Fruit fly (Drosophila melanogaster) whole organism, embryonic: Measurements from ENCODE around the gene CG9733.

ENCODE experiments used
- Bgb ChIP-seq: fragments of 200-800 bp; sonication (Bioruptor generic); IDR thresholded peaks from 2 replicates; pipeline ENCODE4 v1.3.6; 2022; ENCODE audit warnings: missing biosample characterization, missing genetic modification characterization; ENCODE audit not compliant: partially characterized antibody
- CG10267 ChIP-seq: fragments of 200-800 bp; sonication (Bioruptor generic); optimal IDR thresholded peaks from 2 replicates; lab custom pipeline; 2018; ENCODE audit warnings: missing biosample characterization, mild to moderate bottlenecking, missing genetic modification characterization, moderate library complexity
- CG10274 ChIP-seq: fragments of 200-800 bp; sonication (Bioruptor generic); optimal IDR thresholded peaks from 3 replicates; lab custom pipeline; 2017; ENCODE audit warnings: missing biosample characterization, mild to moderate bottlenecking, missing genetic modification characterization
- CG10366 ChIP-seq: fragments of 200-800 bp; sonication (Bioruptor generic); IDR thresholded peaks from 2 replicates; pipeline ENCODE4 v1.3.6; 2022; ENCODE audit warnings: missing biosample characterization, missing genetic modification characterization
- CG10543 ChIP-seq: fragments of 200-800 bp; sonication (Bioruptor generic); optimal IDR thresholded peaks from 3 replicates; lab custom pipeline; 2017; ENCODE audit warnings: missing biosample characterization, mild to moderate bottlenecking, missing genetic modification characterization, moderate library complexity
- CG10565 ChIP-seq: fragments of 200-800 bp; sonication (Bioruptor generic); optimal IDR thresholded peaks from 3 replicates; lab custom pipeline; 2016; ENCODE audit warnings: missing biosample characterization, mild to moderate bottlenecking, missing genetic modification characterization
- CG11695 ChIP-seq: fragments of 200-800 bp; sonication (Bioruptor generic); IDR thresholded peaks from 3 replicates; pipeline ENCODE4 v1.3.6; 2022; ENCODE audit warnings: missing biosample characterization, missing genetic modification characterization
- CG12071 ChIP-seq: fragments of 200-800 bp; sonication (Bioruptor generic); optimal IDR thresholded peaks from 3 replicates; lab custom pipeline; 2018; ENCODE audit warnings: missing biosample characterization, mild to moderate bottlenecking, missing genetic modification characterization
- CG12155 ChIP-seq: fragments of 200-800 bp; sonication (Bioruptor generic); optimal IDR thresholded peaks from 3 replicates; lab custom pipeline; 2016; ENCODE audit warnings: missing biosample characterization, missing genetic modification characterization
- CG12659 ChIP-seq: fragments of 200-800 bp; sonication (Bioruptor generic); optimal IDR thresholded peaks from 3 replicates; lab custom pipeline; 2017; ENCODE audit warnings: mild to moderate bottlenecking, missing biosample characterization, missing genetic modification reagents, missing genetic modification characterization
- CG13775 ChIP-seq: fragments of 200-800 bp; sonication (Bioruptor generic); optimal IDR thresholded peaks from 3 replicates; lab custom pipeline; 2017; ENCODE audit warnings: missing biosample characterization, mild to moderate bottlenecking, missing genetic modification characterization
- CG14050 ChIP-seq: fragments of 200-800 bp; sonication (Bioruptor generic); IDR thresholded peaks from 3 replicates; pipeline ENCODE4 v1.3.6; 2022; ENCODE audit warnings: missing biosample characterization, missing genetic modification characterization
- CG14860 ChIP-seq: fragments of 200-800 bp; sonication (Bioruptor generic); IDR thresholded peaks from 3 replicates; pipeline ENCODE4 v1.3.6; 2022; ENCODE audit warnings: missing biosample characterization, missing genetic modification characterization; ENCODE audit not compliant: partially characterized antibody
- CG1647 ChIP-seq: fragments of 200-800 bp; sonication (Bioruptor generic); optimal IDR thresholded peaks from 3 replicates; lab custom pipeline; 2016; ENCODE audit warnings: missing biosample characterization, missing genetic modification characterization
- CG16779 ChIP-seq: fragments of 200-800 bp; sonication (Bioruptor generic); IDR thresholded peaks from 2 replicates; pipeline ENCODE4 v1.3.6; 2022; ENCODE audit warnings: missing biosample characterization, missing genetic modification characterization
- CG1832 ChIP-seq: fragments of 200-800 bp; sonication (Bioruptor generic); optimal IDR thresholded peaks from 2 replicates; lab custom pipeline; 2017; ENCODE audit warnings: missing biosample characterization, mild to moderate bottlenecking, missing genetic modification characterization, inconsistent platforms
- CG32767 ChIP-seq: fragments of 200-800 bp; sonication (Bioruptor generic); IDR thresholded peaks from 2 replicates; pipeline ENCODE4 v1.3.6; 2022; ENCODE audit warnings: missing biosample characterization, missing genetic modification characterization
- CG5180 ChIP-seq: fragments of 200-800 bp; sonication (Bioruptor generic); optimal IDR thresholded peaks from 3 replicates; lab custom pipeline; 2017; ENCODE audit warnings: missing biosample characterization, missing genetic modification characterization, mild to moderate bottlenecking, moderate library complexity, missing genetic modification reagents
- CG6791 ChIP-seq: fragments of 200-800 bp; sonication (Bioruptor generic); IDR thresholded peaks from 3 replicates; pipeline ENCODE4 v1.3.6; 2022; ENCODE audit warnings: missing biosample characterization, missing genetic modification characterization; ENCODE audit not compliant: partially characterized antibody
- CG7839 ChIP-seq: fragments of 200-800 bp; sonication (Bioruptor generic); optimal IDR thresholded peaks from 3 replicates; lab custom pipeline; 2018; ENCODE audit warnings: missing biosample characterization, mild to moderate bottlenecking, missing genetic modification characterization, moderate library complexity
- CG7987 ChIP-seq: fragments of 200-800 bp; sonication (Bioruptor generic); optimal IDR thresholded peaks from 2 replicates; lab custom pipeline; 2018; ENCODE audit warnings: missing biosample characterization, mild to moderate bottlenecking, missing genetic modification characterization, moderate library complexity
- CG8478 ChIP-seq: fragments of >200 bp; optimal IDR thresholded peaks from 2 replicates; lab custom pipeline; 2018
- CG8944 ChIP-seq: fragments of 200-800 bp; sonication (Bioruptor generic); optimal IDR thresholded peaks from 3 replicates; lab custom pipeline; 2016; ENCODE audit warnings: missing biosample characterization, missing genetic modification characterization
- CTCF ChIP-seq: fragments of 200-800 bp; sonication (Bioruptor generic); optimal IDR thresholded peaks from 2 replicates; lab custom pipeline; 2017; ENCODE audit warnings: missing biosample characterization, mild to moderate bottlenecking, missing genetic modification characterization, moderate library complexity
- Dip2 ChIP-seq: fragments of 200-800 bp; sonication (Bioruptor generic); IDR thresholded peaks from 2 replicates; pipeline ENCODE4 v1.3.6; 2022; ENCODE audit warnings: missing biosample characterization, missing genetic modification characterization
- Fer3 ChIP-seq: fragments of 200-800 bp; sonication (Bioruptor generic); optimal IDR thresholded peaks from 2 replicates; lab custom pipeline; 2018; ENCODE audit warnings: missing biosample characterization, mild to moderate bottlenecking, missing genetic modification characterization, moderate library complexity
- HLH3B ChIP-seq: fragments of 200-800 bp; sonication (Bioruptor generic); IDR thresholded peaks from 2 replicates; pipeline ENCODE4 v1.3.6; 2022; ENCODE audit warnings: missing biosample characterization, missing genetic modification characterization
- Hr3 ChIP-seq: fragments of 200-800 bp; sonication (Bioruptor generic); optimal IDR thresholded peaks from 3 replicates; lab custom pipeline; 2016; ENCODE audit warnings: missing biosample characterization, missing genetic modification characterization
- Lhr ChIP-seq: fragments of 200-800 bp; sonication (Bioruptor generic); optimal IDR thresholded peaks from 3 replicates; lab custom pipeline; 2017; ENCODE audit warnings: mild to moderate bottlenecking, missing biosample characterization, missing genetic modification reagents, missing genetic modification characterization
- Meics ChIP-seq: fragments of 200-800 bp; sonication (Bioruptor generic); optimal IDR thresholded peaks from 2 replicates; lab custom pipeline; 2017; ENCODE audit warnings: missing biosample characterization, mild to moderate bottlenecking, missing genetic modification characterization
- Mes4 ChIP-seq: fragments of 200-800 bp; sonication (Bioruptor generic); optimal IDR thresholded peaks from 2 replicates; lab custom pipeline; 2016; ENCODE audit warnings: missing biosample characterization, missing genetic modification characterization
- Sry-β ChIP-seq: fragments of 200-800 bp; sonication (Bioruptor generic); optimal IDR thresholded peaks from 2 replicates; lab custom pipeline; 2018; ENCODE audit warnings: missing biosample characterization, mild to moderate bottlenecking, missing genetic modification characterization, moderate library complexity
- Usf ChIP-seq: fragments of 200-800 bp; sonication (Bioruptor generic); optimal IDR thresholded peaks from 2 replicates; lab custom pipeline; 2017; ENCODE audit warnings: missing genotype, missing biosample characterization, missing genetic modification characterization
- Xbp1 ChIP-seq: fragments of 200-800 bp; sonication (Bioruptor generic); optimal IDR thresholded peaks from 3 replicates; lab custom pipeline; 2016; ENCODE audit warnings: missing biosample characterization, mild to moderate bottlenecking, missing genetic modification characterization
- al ChIP-seq: fragments of 200-800 bp; sonication (Bioruptor generic); IDR thresholded peaks from 2 replicates; pipeline ENCODE4 v1.3.6; 2022; ENCODE audit warnings: missing biosample characterization, missing genetic modification characterization
- amos ChIP-seq: fragments of 200-800 bp; sonication (Bioruptor generic); IDR thresholded peaks from 2 replicates; pipeline ENCODE4 v1.3.6; 2022; ENCODE audit warnings: missing biosample characterization, missing genetic modification characterization; ENCODE audit not compliant: partially characterized antibody
- ash1 ChIP-seq: fragments of 200-800 bp; sonication (Bioruptor generic); optimal IDR thresholded peaks from 2 replicates; lab custom pipeline; 2018; ENCODE audit warnings: missing biosample characterization, mild to moderate bottlenecking, missing genetic modification characterization
- da ChIP-seq: fragments of 200-800 bp; sonication (Bioruptor generic); optimal IDR thresholded peaks from 2 replicates; lab custom pipeline; 2016; ENCODE audit warnings: missing biosample characterization, missing genetic modification characterization
- disco-r ChIP-seq: fragments of 200-800 bp; sonication (Bioruptor generic); optimal IDR thresholded peaks from 2 replicates; lab custom pipeline; 2016; ENCODE audit warnings: missing biosample characterization, missing genetic modification characterization
- dpn ChIP-seq, 2 experiments: fragments of 200-800 bp; sonication (Bioruptor generic); optimal IDR thresholded peaks; 3 replicates each; lab custom pipeline; 2016; ENCODE audit warnings: missing biosample characterization in 2 of 2, missing genetic modification characterization in 2 of 2
- emc ChIP-seq: fragments of 200-800 bp; sonication (Bioruptor generic); optimal IDR thresholded peaks from 2 replicates; lab custom pipeline; 2016; ENCODE audit warnings: missing biosample characterization, missing genetic modification characterization
- ewg ChIP-seq: fragments of 200-800 bp; sonication (Bioruptor generic); optimal IDR thresholded peaks from 3 replicates; lab custom pipeline; 2017; ENCODE audit warnings: mild to moderate bottlenecking, missing biosample characterization, missing genetic modification reagents, missing genetic modification characterization
- grn ChIP-seq: fragments of 200-800 bp; sonication (Bioruptor generic); optimal IDR thresholded peaks from 3 replicates; lab custom pipeline; 2017; ENCODE audit warnings: missing biosample characterization, missing genetic modification characterization
- nau ChIP-seq: fragments of 200-800 bp; sonication (Bioruptor generic); optimal IDR thresholded peaks from 3 replicates; lab custom pipeline; 2017; ENCODE audit warnings: missing biosample characterization, mild to moderate bottlenecking, missing genetic modification characterization, missing genetic modification reagents
- nerfin-2 ChIP-seq: fragments of 200-800 bp; sonication (Bioruptor generic); IDR thresholded peaks from 2 replicates; pipeline ENCODE4 v1.3.6; 2022; ENCODE audit warnings: missing biosample characterization, missing genetic modification characterization; ENCODE audit not compliant: partially characterized antibody
- onecut ChIP-seq: fragments of 200-800 bp; sonication (Bioruptor generic); IDR thresholded peaks from 2 replicates; pipeline ENCODE4 v1.3.6; 2022; ENCODE audit warnings: missing biosample characterization, missing genetic modification characterization
- pan ChIP-seq, 4 experiments: fragments of >200 bp in 3 of 4; fragments of 200-800 bp in 1 of 4; sonication (Bioruptor generic) in 1 of 4; optimal IDR thresholded peaks in 3 of 4; IDR thresholded peaks in 1 of 4; 2 replicates each; pipeline versions ENCODE4 v1.3.6 to Lab custom; 2017 to 2022; ENCODE audit warnings: missing biosample characterization in 2 of 4, missing genetic modification characterization in 2 of 4, mixed read lengths in 1 of 4
- salm ChIP-seq: fragments of 200-800 bp; sonication (Bioruptor generic); optimal IDR thresholded peaks from 2 replicates; lab custom pipeline; 2018; ENCODE audit warnings: missing biosample characterization, mild to moderate bottlenecking, missing genetic modification characterization
- sens-2 ChIP-seq: fragments of 200-800 bp; sonication (Bioruptor generic); IDR thresholded peaks from 2 replicates; pipeline ENCODE4 v1.3.6; 2022; ENCODE audit warnings: missing biosample characterization, missing genetic modification characterization
- vfl ChIP-seq: fragments of 200-800 bp; sonication (Bioruptor generic); optimal IDR thresholded peaks from 2 replicates; lab custom pipeline; 2016; ENCODE audit warnings: missing biosample characterization, missing genetic modification characterization
- zfh2 ChIP-seq: fragments of 200-800 bp; sonication (Bioruptor generic); optimal IDR thresholded peaks from 2 replicates; lab custom pipeline; 2016; ENCODE audit warnings: missing biosample characterization, missing genetic modification characterization

CG9733 gene

DNA sequence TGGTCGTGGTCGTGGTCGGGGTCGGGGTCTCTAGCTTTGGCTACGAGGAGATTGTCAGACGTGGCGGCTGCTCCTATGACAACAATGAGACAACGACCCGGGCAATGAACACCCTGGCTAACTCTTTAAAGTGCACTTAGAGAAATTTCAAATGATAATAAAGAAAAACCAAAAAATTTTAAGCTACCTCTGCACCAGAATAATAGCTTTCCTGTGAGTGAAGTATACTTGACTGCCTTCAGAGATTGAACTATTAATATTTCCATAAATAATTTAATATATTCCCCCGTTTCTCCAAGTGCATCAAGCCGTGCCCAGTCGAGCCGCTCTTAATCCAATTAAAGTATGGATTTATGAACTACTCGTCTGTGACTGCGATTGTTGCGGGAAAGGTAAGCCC is 17.2 kb upstream of the CG9733 start (continued):
- TF ChIP-seq zfh2 (GFP tag; lab: Kevin White, UChicago): no peak
- TF ChIP-seq CG11695 (GFP tag; lab: Robert Waterston, UW): no peak
- no peak for TF ChIP-seq Bgb (GFP tag; lab: Robert Waterston, UW)
- TF ChIP-seq disco-r (GFP tag; lab: Kevin White, UChicago): no peak
- TF ChIP-seq pan (optimal IDR thresholded peaks at IDR 0.05; lab: Kevin White, UChicago): no peak
- peak in 1 of 2 experiments; percentile 38 for TF ChIP-seq pan (GFP tag; optimal IDR thresholded peaks at IDR 0.05 in 1 of 2, IDR thresholded peaks at IDR 0.05 in 1 of 2)
- TF ChIP-seq ewg (GFP tag; lab: Kevin White, UChicago): peak; percentile 2
- TF ChIP-seq CG8944 (GFP tag; lab: Kevin White, UChicago): no peak
- TF ChIP-seq grn (GFP tag; lab: Kevin White, UChicago): no peak
- TF ChIP-seq dpn (GFP tag; optimal IDR thresholded peaks at IDR 0.05; lab: Kevin White, UChicago): peak; percentile 9 to 26
- no peak for TF ChIP-seq CG6791 (GFP tag; lab: Robert Waterston, UW)
- no peak for TF ChIP-seq CG12071 (GFP tag; lab: Kevin White, UChicago)
- no peak for TF ChIP-seq CG8478
- no peak for TF ChIP-seq Fer3
- no peak for TF ChIP-seq CTCF (GFP tag; lab: Kevin White, UChicago)
- TF ChIP-seq CG7839: peak; percentile 59
- TF ChIP-seq CG14860 (GFP tag; lab: Robert Waterston, UW): no peak
- TF ChIP-seq CG14050 (GFP tag; lab: Robert Waterston, UW): no peak
- TF ChIP-seq CG16779 (GFP tag; lab: Robert Waterston, UW): no peak
- TF ChIP-seq CG10543 (GFP tag; lab: Kevin White, UChicago): no peak
- no peak for TF ChIP-seq CG10274 (GFP tag; lab: Kevin White, UChicago)
- TF ChIP-seq CG13775 (GFP tag; lab: Kevin White, UChicago): peak; percentile 17
- TF ChIP-seq CG10366: no peak
- peak; percentile 22 for TF ChIP-seq Hr3 (GFP tag; lab: Kevin White, UChicago)
- peak; percentile 27 for TF ChIP-seq Xbp1 (GFP tag; lab: Kevin White, UChicago)
- no peak for TF ChIP-seq Meics
- TF ChIP-seq amos (GFP tag; lab: Robert Waterston, UW): no peak
- TF ChIP-seq Dip2 (GFP tag; lab: Robert Waterston, UW): no peak
- TF ChIP-seq sens-2 (GFP tag; lab: Robert Waterston, UW): no peak
- no peak for TF ChIP-seq da (GFP tag; lab: Kevin White, UChicago)
- no peak for TF ChIP-seq Lhr
- no peak for TF ChIP-seq CG1832 (GFP tag; lab: Kevin White, UChicago)
- TF ChIP-seq vfl: no peak
- no peak for TF ChIP-seq nerfin-2
- no peak for TF ChIP-seq salm (tag; lab: Kevin White, UChicago)
- no peak for TF ChIP-seq CG10565 (GFP tag; lab: Kevin White, UChicago)
- no peak for TF ChIP-seq emc (GFP tag; lab: Kevin White, UChicago)
- no peak for TF ChIP-seq CG7987
- peak; percentile 44; the same call in 1 of the 2 replicates for TF ChIP-seq CG32767 (GFP tag; lab: Robert Waterston, UW)
- 0 out of 2 replicates have a peak, but pooled peaks have one; percentile 24 for TF ChIP-seq onecut
- no peak for TF ChIP-seq CG1647 (GFP tag; lab: Kevin White, UChicago)
- no peak for TF ChIP-seq HLH3B (GFP tag; lab: Robert Waterston, UW)
- TF ChIP-seq Sry-β: no peak
- no peak for TF ChIP-seq al (GFP tag; lab: Robert Waterston, UW)
- peak; percentile 18 for TF ChIP-seq CG10267 (tag; lab: Kevin White, UChicago)
- no peak for TF ChIP-seq Mes4 (GFP tag; lab: Kevin White, UChicago)
- no peak for TF ChIP-seq nau (GFP tag; lab: Kevin White, UChicago)
- TF ChIP-seq CG12155: no peak
- TF ChIP-seq CG12659 (GFP tag; lab: Kevin White, UChicago): no peak
- TF ChIP-seq CG5180 (GFP tag; lab: Kevin White, UChicago): no peak
- TF ChIP-seq Usf: no peak
- TF ChIP-seq ash1: no peak
